Fruit fly (Drosophila melanogaster): ENCODE measurements around the gene CG14395.

DNA sequence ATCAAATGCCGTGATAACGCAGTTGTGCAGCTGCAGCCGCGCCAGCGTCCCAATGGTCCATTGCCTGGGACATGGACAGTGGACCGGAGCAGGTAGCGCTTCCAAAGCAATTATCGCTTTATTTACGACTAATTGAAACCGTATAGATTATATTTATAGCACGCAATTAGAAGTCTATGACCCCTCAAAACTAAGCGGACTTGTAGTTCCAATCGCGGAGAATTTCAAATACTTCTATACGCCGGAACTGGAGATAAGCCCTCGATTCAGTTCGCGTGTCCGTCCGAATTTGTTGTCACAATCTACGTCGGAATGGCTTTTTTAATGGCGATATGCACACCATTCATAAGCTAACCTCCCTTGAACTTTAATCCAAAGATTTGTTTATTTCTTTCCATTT is 22.7 kb downstream of the CG14395 start:
- no peak for TF ChIP-seq CG8478 (optimal IDR thresholded peaks at IDR 0.05)
- no peak for TF ChIP-seq CTCF (optimal IDR thresholded peaks at IDR 0.05)

Data from S2 (cell line).